Worm (Caenorhabditis elegans) whole organism, L2 larva: ENCODE measurements around the gene srr-4.

ENCODE experiments used
- C34F6.9 ChIP-seq: fragments of 150-350 bp; optimal IDR thresholded peaks from 2 replicates; lab custom pipeline; 2014; ENCODE audit warnings: missing biosample characterization, missing genetic modification characterization
- F13H6.1 ChIP-seq: sonication (generic microtip); optimal IDR thresholded peaks from 2 replicates; lab custom pipeline; 2016; ENCODE audit warnings: missing genetic modification characterization, missing compliant biosample characterization
- R02D3.7 ChIP-seq: fragments of 150-350 bp; optimal IDR thresholded peaks from 2 replicates; lab custom pipeline; 2014; ENCODE audit warnings: missing biosample characterization, missing genetic modification characterization
- Y55F3AM.14 ChIP-seq: fragments of 200-800 bp; sonication (Bioruptor generic); optimal IDR thresholded peaks from 2 replicates; lab custom pipeline; 2018; ENCODE audit warnings: mild to moderate bottlenecking, missing genetic modification characterization, missing compliant biosample characterization
- alr-1 ChIP-seq: fragments of 150-350 bp; optimal IDR thresholded peaks from 2 replicates; lab custom pipeline; 2014; ENCODE audit warnings: missing biosample characterization, missing genetic modification characterization
- aly-2 ChIP-seq: fragments of 150-350 bp; optimal IDR thresholded peaks from 2 replicates; lab custom pipeline; 2014; ENCODE audit warnings: missing biosample characterization, missing genetic modification characterization
- ama-1 ChIP-seq: fragments of 150-350 bp; optimal IDR thresholded peaks from 2 replicates; lab custom pipeline; 2018; ENCODE audit warnings: inconsistent platforms
- blmp-1 ChIP-seq: sonication (generic microtip); optimal IDR thresholded peaks from 2 replicates; lab custom pipeline; 2017; ENCODE audit warnings: missing genetic modification characterization, mild to moderate bottlenecking, missing compliant biosample characterization, antibody characterized with exemption, moderate library complexity; ENCODE audit not compliant: insufficient read depth
- ceh-16 ChIP-seq: fragments of 150-350 bp; optimal IDR thresholded peaks from 2 replicates; lab custom pipeline; 2014; ENCODE audit warnings: missing biosample characterization, missing genetic modification characterization
- ceh-82 ChIP-seq: fragments of 150-350 bp; optimal IDR thresholded peaks from 2 replicates; lab custom pipeline; 2014; ENCODE audit warnings: missing biosample characterization, missing genetic modification characterization
- crh-2 ChIP-seq: sonication (generic microtip); optimal IDR thresholded peaks from 2 replicates; lab custom pipeline; 2017; ENCODE audit warnings: missing biosample characterization, missing genetic modification characterization
- dmd-4 ChIP-seq: sonication (generic microtip); optimal IDR thresholded peaks from 2 replicates; lab custom pipeline; 2017; ENCODE audit warnings: missing biosample characterization, missing genetic modification characterization
- egl-27 ChIP-seq: sonication (generic microtip); optimal IDR thresholded peaks from 3 replicates; lab custom pipeline; 2017; ENCODE audit warnings: missing biosample characterization, missing genetic modification reagents, missing genetic modification characterization
- elt-1 ChIP-seq: fragments of 150-350 bp; optimal IDR thresholded peaks from 2 replicates; lab custom pipeline; 2014; ENCODE audit warnings: missing biosample characterization, missing genetic modification characterization
- fos-1 ChIP-seq: fragments of 150-350 bp; optimal IDR thresholded peaks from 2 replicates; lab custom pipeline; 2014; ENCODE audit warnings: missing biosample characterization, missing genetic modification characterization
- gmeb-1 ChIP-seq: fragments of 150-350 bp; optimal IDR thresholded peaks from 2 replicates; lab custom pipeline; 2014; ENCODE audit warnings: missing biosample characterization, missing genetic modification characterization
- lin-11 ChIP-seq: fragments of 150-350 bp; sonication (generic microtip); optimal IDR thresholded peaks from 2 replicates; lab custom pipeline; 2014; ENCODE audit warnings: missing biosample characterization, missing genetic modification characterization, inconsistent platforms, mixed read lengths
- lin-13 ChIP-seq: fragments of 150-350 bp; optimal IDR thresholded peaks from 2 replicates; lab custom pipeline; 2014; ENCODE audit warnings: missing biosample characterization, missing genetic modification reagents, missing genetic modification characterization
- mab-5 ChIP-seq: fragments of 150-350 bp; optimal IDR thresholded peaks from 2 replicates; lab custom pipeline; 2014; ENCODE audit warnings: missing biosample characterization, missing genetic modification characterization
- mbf-1 ChIP-seq: sonication (generic microtip); optimal IDR thresholded peaks from 2 replicates; lab custom pipeline; 2017; ENCODE audit warnings: missing biosample characterization, missing genetic modification characterization
- mdl-1 ChIP-seq, 2 experiments: fragments of 150-350 bp in 1 of 2; sonication (generic microtip) in 1 of 2; optimal IDR thresholded peaks; 2 replicates each; lab custom pipeline; 2017; ENCODE audit warnings: missing biosample characterization in 2 of 2, missing genetic modification characterization in 2 of 2
- nhr-10 ChIP-seq: sonication (generic microtip); optimal IDR thresholded peaks from 2 replicates; lab custom pipeline; 2017; ENCODE audit warnings: missing biosample characterization, missing genetic modification characterization
- nhr-12 ChIP-seq: fragments of 150-350 bp; optimal IDR thresholded peaks from 2 replicates; lab custom pipeline; 2014; ENCODE audit warnings: missing biosample characterization, missing genetic modification characterization
- nhr-129 ChIP-seq: fragments of 150-350 bp; optimal IDR thresholded peaks from 2 replicates; lab custom pipeline; 2014; ENCODE audit warnings: missing biosample characterization, missing genetic modification characterization
- nhr-23 ChIP-seq: fragments of 150-350 bp; optimal IDR thresholded peaks from 2 replicates; lab custom pipeline; 2014; ENCODE audit warnings: missing biosample characterization, missing genetic modification reagents, missing genetic modification characterization
- nhr-237 ChIP-seq: fragments of 150-350 bp; optimal IDR thresholded peaks from 2 replicates; lab custom pipeline; 2014; ENCODE audit warnings: missing biosample characterization, missing genetic modification characterization
- nhr-25 ChIP-seq: fragments of 150-350 bp; sonication (generic microtip); optimal IDR thresholded peaks from 3 replicates; lab custom pipeline; 2014; ENCODE audit warnings: missing biosample characterization, missing genetic modification characterization
- nhr-6 ChIP-seq: fragments of 150-350 bp; optimal IDR thresholded peaks from 2 replicates; lab custom pipeline; 2014; ENCODE audit warnings: missing biosample characterization, missing genetic modification characterization
- nhr-77 ChIP-seq: fragments of 150-350 bp; optimal IDR thresholded peaks from 2 replicates; lab custom pipeline; 2014; ENCODE audit warnings: missing biosample characterization, missing genetic modification characterization
- peb-1 ChIP-seq: fragments of 150-350 bp; optimal IDR thresholded peaks from 2 replicates; lab custom pipeline; 2014; ENCODE audit warnings: missing biosample characterization, missing genetic modification characterization
- sem-4 ChIP-seq: fragments of 150-350 bp; optimal IDR thresholded peaks from 2 replicates; lab custom pipeline; 2014; ENCODE audit warnings: missing biosample characterization, missing genetic modification reagents, missing genetic modification characterization
- skn-1 ChIP-seq: sonication (generic microtip); optimal IDR thresholded peaks from 2 replicates; lab custom pipeline; 2017; ENCODE audit warnings: missing biosample characterization, missing genetic modification characterization
- sma-3 ChIP-seq: sonication (generic microtip); optimal IDR thresholded peaks from 2 replicates; lab custom pipeline; 2016; ENCODE audit warnings: missing genetic modification reagents, missing genetic modification characterization, missing compliant biosample characterization
- sma-9 ChIP-seq, 2 experiments: fragments of 150-350 bp in 1 of 2; sonication (generic microtip) in 1 of 2; optimal IDR thresholded peaks; 2 replicates each; lab custom pipeline; 2014 to 2016; ENCODE audit warnings: missing genetic modification characterization in 2 of 2, mild to moderate bottlenecking in 1 of 2, missing biosample characterization in 1 of 2, missing compliant biosample characterization in 1 of 2, missing genetic modification reagents in 1 of 2, moderate library complexity in 1 of 2
- snpc-4 ChIP-seq: fragments of 150-350 bp; optimal IDR thresholded peaks from 2 replicates; lab custom pipeline; 2014; ENCODE audit warnings: missing biosample characterization, missing genetic modification characterization
- unc-39 ChIP-seq: fragments of 150-350 bp; optimal IDR thresholded peaks from 2 replicates; lab custom pipeline; 2014; ENCODE audit warnings: missing biosample characterization, missing genetic modification characterization
- unc-55 ChIP-seq: fragments of 150-350 bp; sonication (generic microtip); optimal IDR thresholded peaks from 3 replicates; lab custom pipeline; 2014; ENCODE audit warnings: missing biosample characterization, missing genetic modification reagents, missing genetic modification characterization
- unc-62 ChIP-seq: fragments of 150-350 bp; optimal IDR thresholded peaks from 2 replicates; lab custom pipeline; 2014; ENCODE audit warnings: missing biosample characterization, missing genetic modification reagents, missing genetic modification characterization
- zag-1 ChIP-seq: fragments of 150-350 bp; optimal IDR thresholded peaks from 2 replicates; lab custom pipeline; 2014; ENCODE audit warnings: missing biosample characterization, missing genetic modification characterization
- ztf-1 ChIP-seq: fragments of 200-800 bp; sonication (Bioruptor generic); conservative IDR thresholded peaks from 2 replicates; pipeline ENCODE4 v1.3.6; 2022; ENCODE audit warnings: missing genetic modification characterization, missing compliant biosample characterization
- ztf-11 ChIP-seq: sonication (generic microtip); optimal IDR thresholded peaks from 2 replicates; lab custom pipeline; 2017; ENCODE audit warnings: missing biosample characterization, missing genetic modification characterization
- ztf-4 ChIP-seq: fragments of 150-350 bp; optimal IDR thresholded peaks from 2 replicates; lab custom pipeline; 2014; ENCODE audit warnings: missing biosample characterization, missing genetic modification characterization

Gene srr-4

ce11 chrV:5050073-5050599 is 31.1 kb downstream of the srr-4 start:
- TF ChIP-seq lin-13, result no peak
- peak; percentile 3 for TF ChIP-seq sma-9 (GFP tag; optimal IDR thresholded peaks at IDR 0.05; lab: Kevin White, UChicago)
- no peak for TF ChIP-seq sma-9 (tag; optimal IDR thresholded peaks at IDR 0.05; lab: Kevin White, UChicago)

- TF ChIP-seq nhr-77 (no peak), crh-2 (tag; lab: Kevin White, UChicago) (no peak), nhr-25 (no peak), nhr-23 (tag; lab: Kevin White, UChicago) (no peak), C34F6.9 (tag; lab: Kevin White, UChicago) (no peak), blmp-1 (tag; lab: Kevin White, UChicago) (no peak), sem-4 (tag; lab: Kevin White, UChicago) (no peak), lin-11 (tag; lab: Kevin White, UChicago) (no peak), gmeb-1 (tag; lab: Kevin White, UChicago) (no peak), fos-1 (tag; lab: Kevin White, UChicago) (no peak), lin-13 (no peak), aly-2 (tag; lab: Kevin White, UChicago) (no peak), peb-1 (tag; lab: Kevin White, UChicago) (no peak), mdl-1 (tag; optimal IDR thresholded peaks at IDR 0.05; lab: Kevin White, UChicago) (no peak), skn-1 (tag; lab: Kevin White, UChicago) (no peak), sma-9 (GFP tag; optimal IDR thresholded peaks at IDR 0.05; lab: Kevin White, UChicago) (no peak), sma-9 (tag; optimal IDR thresholded peaks at IDR 0.05; lab: Kevin White, UChicago) (no peak)
Observed at ce11 chrV:5052233-5052632, 33.2 kb downstream of the srr-4 start, which contains the start of gene K11D12.12. K11D12.12 (plus strand) TSS chrV:5052261.

- TF ChIP-seq nhr-25, result no peak
- no peak for TF ChIP-seq peb-1 (tag; lab: Kevin White, UChicago)
- no peak for TF ChIP-seq alr-1
- TF ChIP-seq nhr-6 (tag; lab: Kevin White, UChicago), result no peak
- TF ChIP-seq mbf-1 (tag; lab: Kevin White, UChicago), result no peak
- TF ChIP-seq ceh-16, result no peak
- TF ChIP-seq skn-1 (tag; lab: Kevin White, UChicago), result no peak
- TF ChIP-seq snpc-4 (tag; lab: Kevin White, UChicago), result no peak
- TF ChIP-seq sma-9 (GFP tag; optimal IDR thresholded peaks at IDR 0.05; lab: Kevin White, UChicago), result no peak
- TF ChIP-seq sma-9 (tag; optimal IDR thresholded peaks at IDR 0.05; lab: Kevin White, UChicago), result no peak
- no peak for TF ChIP-seq ztf-11
- no peak for TF ChIP-seq lin-13
- no peak for TF ChIP-seq mab-5 (tag; lab: Kevin White, UChicago)
- TF ChIP-seq ztf-1 (GFP tag; lab: Robert Waterston, UW), result no peak
- TF ChIP-seq sem-4 (tag; lab: Kevin White, UChicago), result no peak
Observed at ce11 chrV:5053335-5053734, 34.3 kb downstream of the srr-4 start, which contains the start of gene cwp-4. cwp-4 (plus strand) TSS chrV:5053635.

- TF ChIP-seq nhr-25 (peak; percentile 70), egl-27 (no peak), elt-1 (tag; lab: Kevin White, UChicago) (no peak), ztf-1 (GFP tag; lab: Robert Waterston, UW) (no peak), lin-13 (peak; percentile 20), ceh-82 (tag; lab: Kevin White, UChicago) (no peak), skn-1 (tag; lab: Kevin White, UChicago) (no peak), nhr-77 (no peak), snpc-4 (tag; lab: Kevin White, UChicago) (no peak), nhr-129 (tag; lab: Kevin White, UChicago) (peak; percentile 86), Y55F3AM.14 (GFP tag; lab: Kevin White, UChicago) (peak; percentile 73), sma-9 (GFP tag; optimal IDR thresholded peaks at IDR 0.05; lab: Kevin White, UChicago) (peak; percentile 60), sma-9 (tag; optimal IDR thresholded peaks at IDR 0.05; lab: Kevin White, UChicago) (no peak), nhr-10 (tag; lab: Kevin White, UChicago) (no peak), nhr-6 (tag; lab: Kevin White, UChicago) (peak; percentile 81), nhr-23 (tag; lab: Kevin White, UChicago) (no peak), unc-39 (tag; lab: Kevin White, UChicago) (no peak), sma-3 (GFP tag; lab: Kevin White, UChicago) (no peak), mbf-1 (tag; lab: Kevin White, UChicago) (no peak), C34F6.9 (tag; lab: Kevin White, UChicago) (peak; percentile 82), mab-5 (tag; lab: Kevin White, UChicago) (no peak), ama-1 (peak; percentile 68), R02D3.7 (tag; lab: Kevin White, UChicago) (no peak), ztf-11 (no peak), unc-55 (GFP tag; lab: Kevin White, UChicago) (peak; percentile 88), zag-1 (tag; lab: Kevin White, UChicago) (peak; percentile 40), unc-62 (GFP tag; lab: Kevin White, UChicago) (no peak), lin-11 (tag; lab: Kevin White, UChicago) (peak; percentile 6), gmeb-1 (tag; lab: Kevin White, UChicago) (no peak), peb-1 (tag; lab: Kevin White, UChicago) (no peak), ztf-4 (no peak), F13H6.1 (tag; lab: Kevin White, UChicago) (peak; percentile 86), nhr-237 (tag; lab: Kevin White, UChicago) (no peak), nhr-12 (no peak), dmd-4 (tag; lab: Kevin White, UChicago) (no peak)
Observed at ce11 chrV:5064761-5065421, 45.9 kb downstream of the srr-4 start, which contains the start of gene mlk-1. mlk-1 (minus strand) TSS chrV:5064811.
